Fruit fly (Drosophila melanogaster): ENCODE data around the gene CG9839.

- TF ChIP-seq pan (optimal IDR thresholded peaks at IDR 0.05), result no peak
- no peak for TF ChIP-seq usp (GFP tag; optimal IDR thresholded peaks at IDR 0.05)
- no peak for TF ChIP-seq EcR (GFP tag; optimal IDR thresholded peaks at IDR 0.05)
- TF ChIP-seq Dll (optimal IDR thresholded peaks at IDR 0.05), result no peak
Observed at dm6 chr3R:8807048-8807447, 1.4 kb upstream of the CG9839 start.

Data from whole organism.